Fruit fly (Drosophila melanogaster): ENCODE results near the gene Rev1.

Rev1 gene

dm6 chr3L:606490-607327 is 47.5 kb upstream of the Rev1 start, which contains the start of gene Reg-2 (continued):
- TF ChIP-seq lola (GFP tag; optimal IDR thresholded peaks at IDR 0.05) (no peak), CG14965 (GFP tag; optimal IDR thresholded peaks at IDR 0.05; ENCODE audit: borderline replicate concordance) (no peak), run (tag; optimal IDR thresholded peaks at IDR 0.05) (peak; percentile 23), Sry-δ (GFP tag; optimal IDR thresholded peaks at IDR 0.05) (no peak), CG7987 (GFP tag; optimal IDR thresholded peaks at IDR 0.05) (no peak), CG30403 (GFP tag; optimal IDR thresholded peaks at IDR 0.05) (peak; percentile 24), MESR4 (GFP tag; optimal IDR thresholded peaks at IDR 0.05) (no peak), CG34422 (GFP tag; IDR thresholded peaks at IDR 0.05) (no peak; the same call in 2 of the 3 replicates), CG10565 (GFP tag; optimal IDR thresholded peaks at IDR 0.05) (no peak), Dbx (GFP tag; IDR thresholded peaks at IDR 0.05) (peak; percentile 6; the same call in 1 of the 3 replicates), vnd (GFP tag; IDR thresholded peaks at IDR 0.05; ENCODE audit: partially characterized antibody) (no peak), dmrt99B (tag; optimal IDR thresholded peaks at IDR 0.05) (peak; percentile 1), mld (GFP tag; IDR thresholded peaks at IDR 0.05; ENCODE audit: partially characterized antibody) (no peak), aop (GFP tag; IDR thresholded peaks at IDR 0.05) (no peak), CG7839 (tag; optimal IDR thresholded peaks at IDR 0.05) (peak; percentile 34), unpg (GFP tag; optimal IDR thresholded peaks at IDR 0.05) (no peak), dimm (GFP tag; IDR thresholded peaks at IDR 0.05) (no peak), CG14014 (GFP tag; IDR thresholded peaks at IDR 0.05) (no peak), eyg (GFP tag; optimal IDR thresholded peaks at IDR 0.05) (no peak), CG7745 (tag; optimal IDR thresholded peaks at IDR 0.05) (no peak), CG10959 (GFP tag; IDR thresholded peaks at IDR 0.05) (no peak), CG2875 (GFP tag; optimal IDR thresholded peaks at IDR 0.05) (no peak), Elba2 (GFP tag; optimal IDR thresholded peaks at IDR 0.05) (no peak), CTCF (GFP tag; optimal IDR thresholded peaks at IDR 0.05) (peak; percentile 99), corto (GFP tag; optimal IDR thresholded peaks at IDR 0.05) (no peak), CG10654 (GFP tag; optimal IDR thresholded peaks at IDR 0.05) (no peak), onecut (GFP tag; IDR thresholded peaks at IDR 0.05) (peak; percentile 13; the same call in 1 of the 2 replicates), fd64A (GFP tag; optimal IDR thresholded peaks at IDR 0.05) (no peak), prd (optimal IDR thresholded peaks at IDR 0.05) (no peak), prd (GFP tag; IDR thresholded peaks at IDR 0.05) (peak; percentile 14; the same call in 1 of the 3 replicates), CG15514 (GFP tag; optimal IDR thresholded peaks at IDR 0.05) (peak; percentile 23), CG30431 (GFP tag; optimal IDR thresholded peaks at IDR 0.05) (no peak), CG17829 (tag; optimal IDR thresholded peaks at IDR 0.05) (peak; percentile 58), CG9797 (GFP tag; optimal IDR thresholded peaks at IDR 0.05) (no peak), btn (GFP tag; optimal IDR thresholded peaks at IDR 0.05) (no peak), Gsc (GFP tag; IDR thresholded peaks at IDR 0.05) (no peak), CG8290 (GFP tag; optimal IDR thresholded peaks at IDR 0.05) (no peak), CG8290 (tag; optimal IDR thresholded peaks at IDR 0.05) (peak in 1 of 2 experiments; percentile 34), lab (GFP tag; optimal IDR thresholded peaks at IDR 0.05) (peak; percentile 4), CG17385 (GFP tag; optimal IDR thresholded peaks at IDR 0.05) (peak; percentile 19), Taf1 (GFP tag; IDR thresholded peaks at IDR 0.05) (no peak), CG1603 (tag; optimal IDR thresholded peaks at IDR 0.05) (peak; percentile 43), phol (tag; optimal IDR thresholded peaks at IDR 0.05) (peak; percentile 7)
